Fruit fly (Drosophila melanogaster) S2 (cell line): ENCODE results near the gene CG9777.

Experiments used
- CG8478 ChIP-seq: fragments of >200 bp; optimal IDR thresholded peaks from 2 replicates; lab custom pipeline; 2018
- CTCF ChIP-seq, 2 experiments: fragments of >200 bp; optimal IDR thresholded peaks; 2 replicates each; lab custom pipeline; 2018

DNA sequence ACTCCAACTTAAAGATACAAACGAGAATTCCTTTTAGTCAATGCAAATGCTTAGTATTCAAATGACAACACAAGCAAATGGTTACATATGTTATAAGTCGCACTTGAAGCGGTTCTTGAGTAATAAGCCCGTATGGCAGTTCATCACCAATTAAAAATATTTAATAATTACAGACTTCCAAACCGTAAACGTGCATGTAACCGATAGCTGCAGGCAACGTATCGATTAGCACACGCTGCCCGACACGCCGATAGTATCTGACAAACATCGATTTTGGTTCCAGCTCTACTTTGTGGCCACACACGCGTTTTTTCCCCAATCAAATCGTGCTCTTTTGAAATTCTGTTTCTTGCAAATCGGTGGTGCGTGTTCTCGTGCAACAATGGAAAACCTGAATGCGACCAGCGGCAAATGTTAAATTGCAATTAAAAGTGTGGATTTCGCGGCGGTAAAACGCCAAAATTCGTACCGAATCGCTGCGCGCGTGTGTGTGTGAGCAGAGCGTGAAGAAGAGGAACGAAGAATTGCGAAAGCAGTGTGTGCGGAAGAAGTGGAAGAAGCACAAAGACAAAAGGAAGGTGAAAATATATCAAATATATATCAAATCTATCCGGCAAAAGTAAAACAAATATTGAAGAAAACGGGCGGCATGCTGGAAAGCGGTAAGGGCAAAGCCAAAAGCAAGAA is 32.9 kb downstream of the CG9777 start, which contains the start of the genes CG9784 and Nup153:
- TF ChIP-seq CTCF (optimal IDR thresholded peaks at IDR 0.05; lab: Kevin White, UChicago) = no peak
- TF ChIP-seq CG8478 = no peak
